Worm (Caenorhabditis elegans): ENCODE results near the gene C15H7.3.

Gene C15H7.3

ce11 chrIII:9642110-9642509 is 9.7 kb downstream of the C15H7.3 start:
- TF ChIP-seq ham-2 (GFP tag; optimal IDR thresholded peaks at IDR 0.05) (peak; percentile 87), flh-1 (GFP tag; optimal IDR thresholded peaks at IDR 0.05) (no peak), elt-1 (tag; optimal IDR thresholded peaks at IDR 0.05; ENCODE audit: borderline replicate concordance, insufficient read depth) (peak; percentile 58)

DNA sequence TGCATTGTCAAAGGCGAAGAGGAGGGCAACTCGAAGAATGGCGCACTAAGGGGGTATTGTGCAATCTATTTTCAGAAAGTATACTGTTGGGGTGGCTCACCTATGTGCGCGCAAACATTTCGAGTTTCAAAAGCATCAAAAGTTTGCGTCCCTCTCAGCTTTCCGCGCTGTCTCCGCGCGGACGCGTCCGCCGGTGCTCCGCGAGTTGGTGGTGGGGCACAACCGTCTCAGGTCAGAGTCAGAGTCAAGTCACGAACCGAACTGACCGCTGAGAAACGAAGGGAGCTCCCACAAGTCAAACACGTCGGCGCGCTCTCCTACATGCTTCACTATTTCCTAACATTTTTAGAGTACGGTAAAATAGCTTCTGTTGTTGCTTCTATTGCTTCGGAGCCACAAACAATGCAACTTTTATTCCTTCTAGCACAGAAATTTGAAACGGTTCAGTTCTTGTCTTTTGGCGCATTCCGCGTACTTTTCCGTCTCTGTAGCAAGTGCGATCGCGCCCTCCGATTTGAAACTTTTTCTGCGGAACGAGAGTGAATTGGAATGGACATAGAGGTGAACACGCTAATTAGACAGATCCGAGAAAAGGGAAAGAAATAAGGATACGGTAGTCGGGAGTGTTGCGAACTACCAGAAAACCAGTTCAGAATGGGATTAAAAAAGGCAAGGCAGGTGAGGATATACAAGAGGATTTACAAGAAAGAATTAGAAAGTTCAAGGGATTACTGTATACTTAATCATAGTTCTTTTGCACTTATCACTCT is 12.3 kb downstream of the C15H7.3 start:
- TF ChIP-seq unc-62 (GFP tag; optimal IDR thresholded peaks at IDR 0.05) (no peak), nhr-76 (tag; optimal IDR thresholded peaks at IDR 0.05) (no peak), blmp-1 (tag; optimal IDR thresholded peaks at IDR 0.05) (peak; percentile 43), mls-2 (tag; optimal IDR thresholded peaks at IDR 0.05) (no peak), ceh-83 (GFP tag; optimal IDR thresholded peaks at IDR 0.05) (no peak), bed-3 (GFP tag; optimal IDR thresholded peaks at IDR 0.05) (no peak), M03D4.4 (tag; optimal IDR thresholded peaks at IDR 0.05) (no peak)

DNA sequence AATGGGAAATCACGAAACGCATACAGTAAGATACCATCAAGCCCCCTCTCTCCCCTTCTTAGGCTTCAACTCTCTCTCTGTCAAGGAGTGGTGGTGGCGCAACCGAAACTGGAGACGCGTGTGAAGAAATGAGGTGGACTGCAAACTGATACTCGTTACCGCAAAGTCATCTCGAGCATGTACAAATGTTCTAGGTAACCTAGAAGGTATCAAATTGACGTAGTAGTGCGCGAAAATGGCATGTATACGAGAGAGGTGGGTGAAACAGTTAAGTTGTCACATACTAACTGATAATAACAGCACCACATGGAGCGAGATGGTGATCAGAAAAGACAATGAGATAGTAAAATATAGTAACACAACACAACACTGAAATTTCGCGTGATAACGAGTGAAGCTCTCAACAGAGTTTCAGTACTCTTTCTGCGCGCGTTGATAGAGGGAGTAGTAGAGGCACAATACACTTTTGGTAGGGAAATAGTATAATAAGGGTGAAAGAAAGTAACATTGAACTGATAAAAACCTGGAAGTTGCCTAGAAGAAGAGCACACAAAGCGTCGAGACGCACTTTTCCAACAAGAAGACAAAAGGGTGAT is 13.5 kb downstream of the C15H7.3 start:
- TF ChIP-seq sptf-1 (tag; optimal IDR thresholded peaks at IDR 0.05): no peak
- no peak for TF ChIP-seq ham-2 (GFP tag; optimal IDR thresholded peaks at IDR 0.05)
- no peak for TF ChIP-seq blmp-1 (tag; optimal IDR thresholded peaks at IDR 0.05)
- no peak for TF ChIP-seq nhr-12 (tag; optimal IDR thresholded peaks at IDR 0.05)
- TF ChIP-seq ces-1 (GFP tag; optimal IDR thresholded peaks at IDR 0.05): no peak
- no peak for TF ChIP-seq unc-39 (tag; optimal IDR thresholded peaks at IDR 0.05)

ce11 chrIII:9637016-9637415 is 14.8 kb downstream of the C15H7.3 start, which contains the start of gene gei-13:
Gene gei-13 (minus strand): TSS chrIII:9637116.
- TF ChIP-seq tbx-8 (GFP tag; optimal IDR thresholded peaks at IDR 0.05) (no peak), cnd-1 (tag; optimal IDR thresholded peaks at IDR 0.05) (no peak), elt-3 (tag; optimal IDR thresholded peaks at IDR 0.05) (no peak), pha-4 (tag; optimal IDR thresholded peaks at IDR 0.05) (no peak)

- TF ChIP-seq pha-4 (tag; optimal IDR thresholded peaks at IDR 0.05): peak; percentile 70
- no peak for TF ChIP-seq snpc-4 (tag; optimal IDR thresholded peaks at IDR 0.05)
- peak; percentile 13 for TF ChIP-seq sptf-1 (tag; optimal IDR thresholded peaks at IDR 0.05)
- TF ChIP-seq blmp-1 (tag; optimal IDR thresholded peaks at IDR 0.05): peak; percentile 85
- peak; percentile 63 for TF ChIP-seq nhr-237 (tag; optimal IDR thresholded peaks at IDR 0.05)
- peak; percentile 8 for TF ChIP-seq lin-13 (tag; optimal IDR thresholded peaks at IDR 0.05)
- peak; percentile 19 for TF ChIP-seq mab-5 (tag; optimal IDR thresholded peaks at IDR 0.05)
- no peak for TF ChIP-seq ceh-43 (GFP tag; optimal IDR thresholded peaks at IDR 0.05)
- no peak for TF ChIP-seq nhr-12 (tag; optimal IDR thresholded peaks at IDR 0.05)
- TF ChIP-seq mep-1 (tag; optimal IDR thresholded peaks at IDR 0.05): peak; percentile 75
- TF ChIP-seq unc-120 (tag; optimal IDR thresholded peaks at IDR 0.05; ENCODE audit: poor library complexity, severe bottlenecking): peak; percentile 5
- no peak for TF ChIP-seq hlh-1 (tag; optimal IDR thresholded peaks at IDR 0.05)
- peak; percentile 77 for TF ChIP-seq lsy-2 (tag; optimal IDR thresholded peaks at IDR 0.05)
- TF ChIP-seq ces-1 (GFP tag; optimal IDR thresholded peaks at IDR 0.05): peak; percentile 67
- TF ChIP-seq ceh-39 (tag; optimal IDR thresholded peaks at IDR 0.05): no peak
Measured at ce11 chrIII:9631117-9631655, 20.6 kb downstream of the C15H7.3 start, which contains the start of gene ubc-7. Gene ubc-7 (minus strand): TSS chrIII:9631167.

DNA sequence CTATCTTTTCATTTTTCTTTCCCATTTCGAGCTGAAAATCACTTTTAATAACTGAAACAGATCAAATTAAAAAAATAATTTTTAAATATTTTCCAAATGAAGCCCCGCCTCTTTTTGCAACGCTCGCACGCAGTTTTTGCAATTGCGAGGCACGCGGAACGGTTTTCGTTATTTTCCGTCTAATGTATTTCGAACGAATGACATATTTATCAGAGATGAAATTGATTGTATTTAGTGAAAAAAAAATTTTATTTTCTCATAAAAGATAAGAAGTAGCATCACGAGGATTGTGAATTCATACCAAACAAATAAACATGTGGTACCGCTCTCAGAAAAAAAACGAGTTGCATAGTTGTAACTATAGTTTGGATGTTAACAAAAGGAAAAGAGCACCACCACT is 21.9 kb downstream of the C15H7.3 start, which contains the start of gene rpac-19:
Gene rpac-19, minus strand, starts transcription at position 31 of the 400 bp plus-strand sequence.
- TF ChIP-seq unc-120 (tag; optimal IDR thresholded peaks at IDR 0.05; ENCODE audit: poor library complexity, severe bottlenecking) (peak; percentile 32), unc-62 (GFP tag; optimal IDR thresholded peaks at IDR 0.05) (no peak), ceh-39 (tag; optimal IDR thresholded peaks at IDR 0.05) (peak; percentile 29), nhr-2 (tag; optimal IDR thresholded peaks at IDR 0.05) (peak; percentile 19), nhr-237 (tag; optimal IDR thresholded peaks at IDR 0.05) (no peak), M03D4.4 (tag; optimal IDR thresholded peaks at IDR 0.05) (peak; percentile 69), mls-2 (tag; optimal IDR thresholded peaks at IDR 0.05) (peak; percentile 53), sptf-1 (tag; optimal IDR thresholded peaks at IDR 0.05) (peak; percentile 73), nhr-28 (tag; optimal IDR thresholded peaks at IDR 0.05) (no peak), flh-1 (GFP tag; optimal IDR thresholded peaks at IDR 0.05) (no peak), ceh-43 (GFP tag; optimal IDR thresholded peaks at IDR 0.05) (peak; percentile 47), elt-1 (tag; optimal IDR thresholded peaks at IDR 0.05; ENCODE audit: borderline replicate concordance, insufficient read depth) (no peak), blmp-1 (tag; optimal IDR thresholded peaks at IDR 0.05) (peak; percentile 71), nhr-76 (tag; optimal IDR thresholded peaks at IDR 0.05) (peak; percentile 20), bed-3 (GFP tag; optimal IDR thresholded peaks at IDR 0.05) (peak; percentile 47), tbx-8 (GFP tag; optimal IDR thresholded peaks at IDR 0.05) (no peak), lsy-2 (tag; optimal IDR thresholded peaks at IDR 0.05) (peak; percentile 30), mab-5 (tag; optimal IDR thresholded peaks at IDR 0.05) (peak; percentile 17), cnd-1 (tag; optimal IDR thresholded peaks at IDR 0.05) (peak; percentile 13), pha-4 (tag; optimal IDR thresholded peaks at IDR 0.05) (no peak), sem-2 (GFP tag; optimal IDR thresholded peaks at IDR 0.05) (peak; percentile 9), mep-1 (tag; optimal IDR thresholded peaks at IDR 0.05) (peak; percentile 77)
